Fruit fly (Drosophila melanogaster) whole organism, embryonic: ENCODE results near the gene CG43867.

Source experiments
- Atf6 ChIP-seq: fragments of 200-800 bp; sonication (Bioruptor generic); IDR thresholded peaks from 2 replicates; pipeline ENCODE4 v1.3.6; 2022; ENCODE audit warnings: missing biosample characterization, missing genetic modification characterization
- Awh ChIP-seq: fragments of 200-800 bp; sonication (Bioruptor generic); IDR thresholded peaks from 2 replicates; pipeline ENCODE4, ENCODE4 v1.3.6; 2022; ENCODE audit warnings: missing biosample characterization, missing genetic modification characterization
- BEAF-32 ChIP-seq: fragments of 200-800 bp; sonication (Bioruptor generic); optimal IDR thresholded peaks from 3 replicates; lab custom pipeline; 2017; ENCODE audit warnings: missing biosample characterization, missing genetic modification characterization, mild to moderate bottlenecking, moderate library complexity, missing genetic modification reagents
- BtbVII ChIP-seq: fragments of 200-800 bp; sonication (Bioruptor generic); optimal IDR thresholded peaks from 3 replicates; lab custom pipeline; 2017; ENCODE audit warnings: missing biosample characterization, mild to moderate bottlenecking, missing genetic modification characterization
- CG11695 ChIP-seq: fragments of 200-800 bp; sonication (Bioruptor generic); IDR thresholded peaks from 3 replicates; pipeline ENCODE4 v1.3.6; 2022; ENCODE audit warnings: missing biosample characterization, missing genetic modification characterization
- CG11696 ChIP-seq: fragments of 200-800 bp; sonication (Bioruptor generic); IDR thresholded peaks from 2 replicates; pipeline ENCODE4 v1.3.6; 2022; ENCODE audit warnings: missing biosample characterization, missing genetic modification characterization
- CG11723 ChIP-seq: fragments of 200-800 bp; sonication (Bioruptor generic); optimal IDR thresholded peaks from 2 replicates; lab custom pipeline; 2017; ENCODE audit warnings: missing biosample characterization, mild to moderate bottlenecking, missing genetic modification characterization
- CG12299 ChIP-seq: fragments of 200-800 bp; sonication (Bioruptor generic); optimal IDR thresholded peaks from 2 replicates; lab custom pipeline; 2018; ENCODE audit warnings: missing biosample characterization, mild to moderate bottlenecking, missing genetic modification characterization
- CG15073 ChIP-seq: fragments of 200-800 bp; sonication (Bioruptor generic); optimal IDR thresholded peaks from 2 replicates; lab custom pipeline; 2016; ENCODE audit warnings: missing biosample characterization, missing genetic modification characterization
- CG17186 ChIP-seq: fragments of 200-800 bp; sonication (Bioruptor generic); optimal IDR thresholded peaks from 3 replicates; lab custom pipeline; 2017; ENCODE audit warnings: missing biosample characterization, missing genetic modification reagents, missing genetic modification characterization
- CG18011 ChIP-seq: fragments of 200-800 bp; sonication (Bioruptor generic); optimal IDR thresholded peaks from 2 replicates; lab custom pipeline; 2017; ENCODE audit warnings: missing biosample characterization, missing genetic modification characterization, mild to moderate bottlenecking, moderate library complexity, missing genotype
- CG2116 ChIP-seq: fragments of 200-800 bp; sonication (Bioruptor generic); optimal IDR thresholded peaks from 3 replicates; lab custom pipeline; 2018; ENCODE audit warnings: missing biosample characterization, mild to moderate bottlenecking, missing genetic modification characterization
- CG30403 ChIP-seq: fragments of 200-800 bp; sonication (Bioruptor generic); optimal IDR thresholded peaks from 3 replicates; lab custom pipeline; 2016; ENCODE audit warnings: missing biosample characterization, missing genetic modification characterization
- CG31365 ChIP-seq: fragments of 200-800 bp; sonication (Bioruptor generic); optimal IDR thresholded peaks from 2 replicates; lab custom pipeline; 2018; ENCODE audit warnings: missing biosample characterization, mild to moderate bottlenecking, missing genetic modification characterization
- CG3847 ChIP-seq: fragments of 200-800 bp; sonication (Bioruptor generic); IDR thresholded peaks from 2 replicates; pipeline ENCODE4 v1.3.6; 2022; ENCODE audit warnings: missing biosample characterization, missing genetic modification characterization
- CG4730 ChIP-seq: fragments of 200-800 bp; sonication (Bioruptor generic); IDR thresholded peaks from 2 replicates; pipeline ENCODE4 v1.3.6; 2022; ENCODE audit warnings: missing biosample characterization, missing genetic modification characterization
- CG5245 ChIP-seq: fragments of 200-800 bp; sonication (Bioruptor generic); optimal IDR thresholded peaks from 3 replicates; lab custom pipeline; 2016; ENCODE audit warnings: missing biosample characterization, missing genetic modification characterization
- CG6272 ChIP-seq: fragments of 200-800 bp; sonication (Bioruptor generic); IDR thresholded peaks from 2 replicates; pipeline ENCODE4 v1.3.6; 2022; ENCODE audit warnings: missing biosample characterization, missing genetic modification characterization
- CG6683 ChIP-seq: fragments of 200-800 bp; sonication (Bioruptor generic); optimal IDR thresholded peaks from 2 replicates; lab custom pipeline; 2017; ENCODE audit warnings: missing biosample characterization, mild to moderate bottlenecking, missing genetic modification characterization, missing genetic modification reagents
- CG7963 ChIP-seq: fragments of 200-800 bp; sonication (Bioruptor generic); IDR thresholded peaks from 3 replicates; pipeline ENCODE4 v1.3.6; 2022; ENCODE audit warnings: missing biosample characterization, missing genetic modification characterization; ENCODE audit not compliant: partially characterized antibody
- CG8924 ChIP-seq: fragments of 200-800 bp; optimal IDR thresholded peaks from 3 replicates; lab custom pipeline; 2019; ENCODE audit warnings: missing biosample characterization, mild to moderate bottlenecking, missing genetic modification characterization, moderate library complexity
- CG8944 ChIP-seq: fragments of 200-800 bp; sonication (Bioruptor generic); optimal IDR thresholded peaks from 3 replicates; lab custom pipeline; 2016; ENCODE audit warnings: missing biosample characterization, missing genetic modification characterization
- CG9727 ChIP-seq: fragments of 200-800 bp; sonication (Bioruptor generic); optimal IDR thresholded peaks from 3 replicates; lab custom pipeline; 2017; ENCODE audit warnings: missing biosample characterization, mild to moderate bottlenecking, missing genetic modification characterization
- CG9876 ChIP-seq: fragments of 200-800 bp; sonication (Bioruptor generic); optimal IDR thresholded peaks from 2 replicates; lab custom pipeline; 2016; ENCODE audit warnings: missing biosample characterization, missing genetic modification characterization
- Chrac-16 ChIP-seq: fragments of 200-800 bp; sonication (Bioruptor generic); optimal IDR thresholded peaks from 3 replicates; lab custom pipeline; 2016; ENCODE audit warnings: missing biosample characterization, missing genetic modification characterization
- Dek ChIP-seq: fragments of 200-800 bp; sonication (Bioruptor generic); optimal IDR thresholded peaks from 3 replicates; lab custom pipeline; 2019; ENCODE audit warnings: missing biosample characterization, mild to moderate bottlenecking, missing genetic modification characterization, moderate library complexity
- Eip74EF ChIP-seq, 2 experiments: fragments of 200-800 bp in 1 of 2; fragments of >200 bp in 1 of 2; sonication (Bioruptor generic) in 1 of 2; optimal IDR thresholded peaks; 2 replicates each; lab custom pipeline; 2017 to 2019; ENCODE audit warnings: missing biosample characterization in 2 of 2, missing genetic modification characterization in 2 of 2, mild to moderate bottlenecking in 1 of 2, moderate library complexity in 1 of 2
- HLH3B ChIP-seq: fragments of 200-800 bp; sonication (Bioruptor generic); IDR thresholded peaks from 2 replicates; pipeline ENCODE4 v1.3.6; 2022; ENCODE audit warnings: missing biosample characterization, missing genetic modification characterization
- NC2α ChIP-seq: fragments of 200-800 bp; sonication (Bioruptor generic); optimal IDR thresholded peaks from 2 replicates; lab custom pipeline; 2016; ENCODE audit warnings: missing biosample characterization, missing genetic modification characterization
- Scr ChIP-seq: fragments of 200-800 bp; sonication (Bioruptor generic); IDR thresholded peaks from 2 replicates; pipeline ENCODE4 v1.3.6; 2022; ENCODE audit warnings: missing biosample characterization, missing genetic modification characterization; ENCODE audit not compliant: partially characterized antibody
- Side ChIP-seq: fragments of 200-800 bp; sonication (Bioruptor generic); optimal IDR thresholded peaks from 2 replicates; lab custom pipeline; 2016; ENCODE audit warnings: missing biosample characterization, missing genetic modification characterization
- aop ChIP-seq: fragments of 200-800 bp; sonication (Bioruptor generic); IDR thresholded peaks from 2 replicates; pipeline ENCODE4 v1.3.6; 2022; ENCODE audit warnings: missing biosample characterization, missing genetic modification characterization
- ap ChIP-seq: fragments of 200-800 bp; sonication (Bioruptor generic); IDR thresholded peaks from 2 replicates; pipeline ENCODE4 v1.3.6; 2022; ENCODE audit warnings: missing biosample characterization, missing genetic modification characterization
- bcd ChIP-seq: fragments of 200-800 bp; sonication (Bioruptor generic); optimal IDR thresholded peaks from 2 replicates; lab custom pipeline; 2017; ENCODE audit warnings: missing biosample characterization, mild to moderate bottlenecking, missing genetic modification characterization
- bowl ChIP-seq: fragments of 200-800 bp; sonication (Bioruptor generic); IDR thresholded peaks from 2 replicates; pipeline ENCODE4 v1.3.6; 2022; ENCODE audit warnings: missing biosample characterization, missing genetic modification characterization
- br ChIP-seq: fragments of >200 bp; optimal IDR thresholded peaks from 2 replicates; lab custom pipeline; 2017
- btn ChIP-seq: fragments of 200-800 bp; sonication (Bioruptor generic); optimal IDR thresholded peaks from 2 replicates; lab custom pipeline; 2016; ENCODE audit warnings: missing biosample characterization, missing genetic modification characterization
- caup ChIP-seq: fragments of 200-800 bp; sonication (Bioruptor generic); optimal IDR thresholded peaks from 3 replicates; lab custom pipeline; 2017; ENCODE audit warnings: missing biosample characterization, mild to moderate bottlenecking, missing genetic modification characterization, moderate library complexity; ENCODE audit not compliant: severe bottlenecking
- ewg ChIP-seq: fragments of 200-800 bp; sonication (Bioruptor generic); optimal IDR thresholded peaks from 3 replicates; lab custom pipeline; 2017; ENCODE audit warnings: mild to moderate bottlenecking, missing biosample characterization, missing genetic modification reagents, missing genetic modification characterization
- grau ChIP-seq: fragments of 200-800 bp; optimal IDR thresholded peaks from 3 replicates; lab custom pipeline; 2019; ENCODE audit warnings: missing biosample characterization, mild to moderate bottlenecking, missing genetic modification characterization, moderate library complexity
- klu ChIP-seq: fragments of 200-800 bp; sonication (Bioruptor generic); IDR thresholded peaks from 2 replicates; pipeline ENCODE4 v1.3.6; 2022; ENCODE audit warnings: missing biosample characterization, missing genetic modification characterization
- knrl ChIP-seq: fragments of 200-800 bp; sonication (Bioruptor generic); IDR thresholded peaks from 3 replicates; pipeline ENCODE4 v1.3.6; 2022; ENCODE audit warnings: missing biosample characterization, missing genetic modification characterization; ENCODE audit not compliant: partially characterized antibody
- lmd ChIP-seq: fragments of 200-800 bp; sonication (Bioruptor generic); IDR thresholded peaks from 2 replicates; pipeline ENCODE4 v1.3.6; 2022; ENCODE audit warnings: missing biosample characterization, missing genetic modification characterization
- mld ChIP-seq: fragments of 200-800 bp; sonication (Bioruptor generic); IDR thresholded peaks from 3 replicates; pipeline ENCODE4 v1.3.6; 2022; ENCODE audit warnings: missing biosample characterization, missing genetic modification characterization; ENCODE audit not compliant: partially characterized antibody
- nerfin-1 ChIP-seq: fragments of 200-800 bp; sonication (Bioruptor generic); optimal IDR thresholded peaks from 3 replicates; lab custom pipeline; 2019; ENCODE audit warnings: missing biosample characterization, mild to moderate bottlenecking, missing genetic modification characterization, moderate library complexity
- otp ChIP-seq: fragments of 200-800 bp; sonication (Bioruptor generic); IDR thresholded peaks from 3 replicates; pipeline ENCODE4, ENCODE4 v1.3.6; 2022; ENCODE audit warnings: missing biosample characterization, missing genetic modification characterization
- p53 ChIP-seq: fragments of 200-800 bp; sonication (Bioruptor generic); optimal IDR thresholded peaks from 2 replicates; lab custom pipeline; 2016; ENCODE audit warnings: missing biosample characterization, missing genetic modification characterization
- sc ChIP-seq, 3 experiments: fragments of >200 bp in 2 of 3; fragments of 200-800 bp in 1 of 3; sonication (Bioruptor generic) in 1 of 3; optimal IDR thresholded peaks; 2 replicates in 2 of 3; 3 replicates in 1 of 3; lab custom pipeline; 2017; ENCODE audit warnings: mild to moderate bottlenecking in 1 of 3, missing biosample characterization in 1 of 3, missing genetic modification characterization in 1 of 3, missing genetic modification reagents in 1 of 3
- sob ChIP-seq: fragments of 200-800 bp; sonication (Bioruptor generic); IDR thresholded peaks from 2 replicates; pipeline ENCODE4 v1.3.6; 2022; ENCODE audit warnings: missing biosample characterization, missing genetic modification characterization
- sr ChIP-seq: fragments of 200-800 bp; sonication (Bioruptor generic); IDR thresholded peaks from 3 replicates; pipeline ENCODE4 v1.3.6; 2022; ENCODE audit warnings: missing biosample characterization, missing genetic modification characterization
- tx ChIP-seq: fragments of 200-800 bp; sonication (Bioruptor generic); optimal IDR thresholded peaks from 2 replicates; lab custom pipeline; 2016; ENCODE audit warnings: missing biosample characterization, missing genetic modification characterization
- yki ChIP-seq: fragments of >200 bp; optimal IDR thresholded peaks from 3 replicates; lab custom pipeline; 2018

Gene CG43867

DNA sequence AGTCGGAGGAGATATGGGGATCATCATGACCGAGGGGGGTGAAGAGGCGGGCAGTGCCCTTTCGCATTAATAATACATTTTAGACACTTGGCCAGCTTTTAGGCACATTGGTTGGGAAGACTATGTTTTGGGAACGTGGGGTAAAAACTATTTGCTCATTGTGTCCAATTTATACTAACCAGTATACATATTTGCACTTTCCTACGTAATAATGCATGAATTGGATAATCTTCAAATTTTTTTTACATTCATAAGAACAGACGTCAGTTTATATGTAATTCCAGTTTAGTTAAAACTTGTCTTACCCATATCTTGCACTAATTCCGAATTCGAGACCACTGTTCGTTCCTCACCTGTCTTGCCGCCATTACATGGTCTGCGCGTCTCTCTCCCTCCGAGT lies 148.4 kb downstream of the CG43867 start (continued):
- TF ChIP-seq CG11696 (GFP tag; lab: Robert Waterston, UW) (no peak), CG30403 (GFP tag; lab: Kevin White, UChicago) (peak; percentile 10), Side (GFP tag; lab: Kevin White, UChicago) (no peak), br (lab: Kevin White, UChicago) (no peak), CG31365 (tag; lab: Kevin White, UChicago) (no peak), Chrac-16 (GFP tag; lab: Kevin White, UChicago) (peak; percentile 16), Dek (tag; lab: Kevin White, UChicago) (no peak), sr (no peak), tx (GFP tag; lab: Kevin White, UChicago) (no peak), CG5245 (GFP tag; lab: Kevin White, UChicago) (no peak), aop (GFP tag; lab: Robert Waterston, UW) (no peak), NC2α (no peak), CG15073 (GFP tag; lab: Kevin White, UChicago) (no peak), CG12299 (no peak), ap (GFP tag; lab: Robert Waterston, UW) (no peak), BEAF-32 (GFP tag; lab: Kevin White, UChicago) (no peak), CG9727 (GFP tag; lab: Kevin White, UChicago) (peak; percentile 13), BtbVII (GFP tag; lab: Kevin White, UChicago) (no peak), CG17186 (GFP tag; lab: Kevin White, UChicago) (no peak), yki (no peak), knrl (GFP tag; lab: Robert Waterston, UW) (no peak), sob (GFP tag; lab: Robert Waterston, UW) (no peak), Awh (GFP tag; lab: Robert Waterston, UW) (no peak), p53 (GFP tag; lab: Kevin White, UChicago) (no peak), CG3847 (GFP tag; lab: Robert Waterston, UW) (no peak), mld (GFP tag; lab: Robert Waterston, UW) (no peak), CG9876 (no peak), nerfin-1 (tag; lab: Kevin White, UChicago) (no peak), CG8944 (no peak), klu (no peak), HLH3B (GFP tag; lab: Robert Waterston, UW) (no peak), CG11723 (GFP tag; lab: Kevin White, UChicago) (no peak), otp (no peak; the same call in 2 of the 3 replicates), CG11695 (GFP tag; lab: Robert Waterston, UW) (no peak; the same call in 2 of the 3 replicates), ewg (GFP tag; lab: Kevin White, UChicago) (no peak), bcd (GFP tag; lab: Kevin White, UChicago) (no peak), CG7963 (GFP tag; lab: Robert Waterston, UW) (no peak), grau (tag; lab: Kevin White, UChicago) (peak; percentile 33), sc (optimal IDR thresholded peaks at IDR 0.05; lab: Kevin White, UChicago) (no peak), sc (GFP tag; optimal IDR thresholded peaks at IDR 0.05; lab: Kevin White, UChicago) (no peak), btn (GFP tag; lab: Kevin White, UChicago) (no peak), CG4730 (GFP tag; lab: Robert Waterston, UW) (no peak), CG8924 (no peak), lmd (GFP tag; lab: Robert Waterston, UW) (peak; percentile 25; the same call in 1 of the 2 replicates), CG18011 (no peak), CG2116 (GFP tag; lab: Kevin White, UChicago) (no peak), Atf6 (GFP tag; lab: Robert Waterston, UW) (no peak), Scr (GFP tag; lab: Robert Waterston, UW) (no peak), caup (GFP tag; lab: Kevin White, UChicago) (no peak), CG6683 (GFP tag; lab: Kevin White, UChicago) (no peak), bowl (no peak), CG6272 (GFP tag; lab: Robert Waterston, UW) (no peak), Eip74EF (GFP tag; optimal IDR thresholded peaks at IDR 0.05; lab: Kevin White, UChicago) (no peak)
